Worm (Caenorhabditis elegans) whole organism, mixed stage, embryonic: ENCODE data around the gene rnf-5.

Experiments
- bed-3 ChIP-seq: fragments of 200-800 bp; sonication (Bioruptor generic); optimal IDR thresholded peaks from 3 replicates; lab custom pipeline; 2018; ENCODE audit warnings: mild to moderate bottlenecking, missing genetic modification characterization, moderate library complexity, missing compliant biosample characterization
- cnd-1 ChIP-seq: fragments of 200-800 bp; sonication (Bioruptor generic); optimal IDR thresholded peaks from 2 replicates; lab custom pipeline; 2018; ENCODE audit warnings: mild to moderate bottlenecking, missing genetic modification characterization, missing compliant biosample characterization
- elt-3 ChIP-seq: fragments of 150-350 bp; optimal IDR thresholded peaks from 2 replicates; lab custom pipeline; 2014; ENCODE audit warnings: missing biosample characterization, missing genetic modification characterization
- lsy-2 ChIP-seq: fragments of 150-350 bp; optimal IDR thresholded peaks from 2 replicates; lab custom pipeline; 2014; ENCODE audit warnings: missing biosample characterization, missing genetic modification characterization
- nhr-237 ChIP-seq: fragments of 150-350 bp; optimal IDR thresholded peaks from 2 replicates; lab custom pipeline; 2014; ENCODE audit warnings: missing biosample characterization, missing genetic modification characterization
- ztf-11 ChIP-seq: fragments of 150-350 bp; optimal IDR thresholded peaks from 2 replicates; lab custom pipeline; 2014; ENCODE audit warnings: missing biosample characterization, missing genetic modification characterization

- TF ChIP-seq ztf-11 (tag; lab: Kevin White, UChicago), result no peak
- no peak for TF ChIP-seq bed-3 (GFP tag; lab: Kevin White, UChicago)
- TF ChIP-seq nhr-237 (tag; lab: Kevin White, UChicago), result no peak
- no peak for TF ChIP-seq elt-3 (tag; lab: Kevin White, UChicago)
- no peak for TF ChIP-seq lsy-2 (tag; lab: Kevin White, UChicago)
- no peak for TF ChIP-seq cnd-1 (tag; lab: Kevin White, UChicago)
Measured at ce11 chrIII:4204964-4205363, 38.3 kb upstream of the rnf-5 start.
